Fruit fly (Drosophila melanogaster): ENCODE data around the gene psidin.

DNA sequence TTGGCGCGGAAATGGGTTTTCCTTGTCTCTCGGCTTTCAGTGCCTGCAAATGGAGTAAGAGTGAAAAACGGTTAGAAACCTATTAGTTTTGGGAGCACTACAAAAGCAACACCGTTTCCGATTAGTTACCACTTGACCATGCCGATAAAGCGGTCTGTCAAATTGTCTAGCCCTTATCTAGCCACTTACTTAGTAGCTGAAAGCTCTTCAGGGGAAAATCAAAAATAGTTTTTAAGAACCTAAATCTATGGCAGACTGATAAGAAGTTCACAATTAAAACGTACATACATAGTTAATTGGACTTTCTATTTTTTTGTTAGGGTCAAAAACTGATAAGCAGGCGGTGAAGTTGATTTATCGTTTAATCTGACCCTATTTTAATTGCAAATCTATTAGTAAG lies 14.9 kb upstream of the psidin start:
- TF ChIP-seq CG8478 (optimal IDR thresholded peaks at IDR 0.05) (no peak), CTCF (optimal IDR thresholded peaks at IDR 0.05) (no peak)
